Fruit fly (Drosophila melanogaster): ENCODE data around the gene CG31974.
A peak's percentile ranks its signal among the peaks of the same experiment; 100 is the strongest.

CG31974 gene

DNA sequence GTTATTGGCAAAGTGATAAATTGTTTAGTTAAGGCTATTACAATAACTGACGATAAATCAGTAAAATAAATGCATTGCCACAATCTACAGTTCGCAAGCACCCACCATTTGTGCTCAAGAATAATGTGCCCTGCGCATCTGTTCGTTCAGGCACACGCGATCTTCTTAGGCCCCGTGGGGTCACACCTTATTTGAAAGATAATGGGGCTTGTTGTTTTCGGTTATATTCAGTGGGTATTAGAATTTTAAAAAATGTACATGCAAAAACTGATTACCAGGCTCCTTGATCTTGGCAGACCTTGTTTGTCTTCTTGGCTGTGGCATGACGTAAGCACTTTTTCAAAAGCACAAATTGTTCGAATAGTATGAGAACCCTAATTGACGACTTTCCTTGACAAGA lies 35.9 kb downstream of the CG31974 start:
- TF ChIP-seq Gug (GFP tag; IDR thresholded peaks at IDR 0.05) (no peak), CG6854 (GFP tag; optimal IDR thresholded peaks at IDR 0.05) (no peak), ss (GFP tag; optimal IDR thresholded peaks at IDR 0.05) (no peak)

DNA sequence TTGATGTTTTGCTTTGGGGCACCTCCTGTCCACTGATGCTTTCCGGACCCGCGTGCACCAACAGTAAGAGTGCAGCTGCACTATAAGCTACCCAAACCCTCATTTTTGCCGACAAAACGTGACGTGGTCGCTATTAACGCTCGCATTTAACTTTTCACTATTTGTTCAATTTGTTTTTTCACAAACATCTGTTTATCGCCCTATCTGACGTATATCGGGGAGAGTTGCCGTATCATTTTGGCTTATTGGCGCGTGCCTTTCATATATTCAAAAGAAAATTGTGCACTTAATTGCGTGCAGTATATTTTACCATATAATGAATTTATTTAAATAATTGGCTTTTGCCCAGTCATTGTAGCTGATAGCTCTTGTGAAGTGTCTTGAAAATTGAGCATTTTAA lies 36.4 kb downstream of the CG31974 start, which contains the start of the genes Nhe1 and Sam-S:
TSS of gene Nhe1 (minus strand) at position 193 of the 400 bp plus-strand sequence.
TSS of gene Sam-S (plus strand) at position 364 of the 400 bp plus-strand sequence.
- TF ChIP-seq achi (GFP tag; optimal IDR thresholded peaks at IDR 0.05), result no peak
- TF ChIP-seq CG6792 (GFP tag; optimal IDR thresholded peaks at IDR 0.05), result no peak
- 0 out of 2 replicates have a peak, but pooled peaks have one; percentile 9 for TF ChIP-seq CG15336 (GFP tag; IDR thresholded peaks at IDR 0.05)
- TF ChIP-seq eg (GFP tag; IDR thresholded peaks at IDR 0.05), result no peak
- TF ChIP-seq fkh (GFP tag; optimal IDR thresholded peaks at IDR 0.05), result peak; percentile 81
- TF ChIP-seq Sox15 (GFP tag; optimal IDR thresholded peaks at IDR 0.05), result no peak

- TF ChIP-seq vri (GFP tag; optimal IDR thresholded peaks at IDR 0.05) (no peak), esn (GFP tag; optimal IDR thresholded peaks at IDR 0.05) (peak; percentile 21)
Observed at dm6 chr2L:102161-102761, 40.6 kb downstream of the CG31974 start, which contains the start of gene Creld. Gene Creld, plus strand, starts transcription at chr2L:102380.

DNA sequence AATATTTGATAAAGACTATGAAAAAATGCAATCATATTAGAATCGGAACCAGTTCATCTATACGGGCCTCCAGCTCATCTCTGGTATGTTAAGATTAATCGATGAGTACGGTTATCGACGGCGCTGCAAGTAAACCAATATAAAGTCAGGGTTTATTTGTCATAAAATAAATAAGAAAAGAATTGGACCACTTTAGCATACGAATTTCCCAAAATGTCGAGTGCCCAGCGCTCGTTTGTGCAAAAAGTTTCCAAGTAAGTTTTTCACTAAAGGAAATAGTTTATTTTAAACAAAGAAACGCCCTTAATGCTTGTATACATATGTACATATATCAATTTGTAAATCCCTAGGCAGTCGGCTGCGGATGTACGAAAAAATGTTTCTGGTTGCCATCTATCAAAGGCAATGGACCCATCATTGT lies 48.2 kb downstream of the CG31974 start, which contains the start of gene Zir:
TSS of gene Zir (plus strand) at position 101 of the 421 bp plus-strand sequence.
- peak; percentile 34 for TF ChIP-seq esn (GFP tag; optimal IDR thresholded peaks at IDR 0.05)
- no peak for TF ChIP-seq dac (GFP tag; optimal IDR thresholded peaks at IDR 0.05)
- peak; percentile 84 for TF ChIP-seq fkh (GFP tag; optimal IDR thresholded peaks at IDR 0.05)
- TF ChIP-seq Hr4 (GFP tag; optimal IDR thresholded peaks at IDR 0.05), result no peak
- peak; percentile 64 for TF ChIP-seq Eip78C (GFP tag)
- TF ChIP-seq spab (GFP tag; optimal IDR thresholded peaks at IDR 0.05), result no peak
- no peak for TF ChIP-seq lz (GFP tag; optimal IDR thresholded peaks at IDR 0.05)
- TF ChIP-seq Blimp-1 (GFP tag; optimal IDR thresholded peaks at IDR 0.05), result peak; percentile 5

- TF ChIP-seq Blimp-1 (GFP tag; optimal IDR thresholded peaks at IDR 0.05) (peak; percentile 38), OdsH (GFP tag; optimal IDR thresholded peaks at IDR 0.05) (no peak)
Observed at dm6 chr2L:94096-94495, 48.8 kb downstream of the CG31974 start.

dm6 chr2L:92993-93392 lies 49.9 kb downstream of the CG31974 start:
- TF ChIP-seq CG8119 (GFP tag; IDR thresholded peaks at IDR 0.05) (peak; percentile 18; the same call in 1 of the 3 replicates), spab (GFP tag; optimal IDR thresholded peaks at IDR 0.05) (no peak), Eip78C (GFP tag) (peak; percentile 38), salr (GFP tag; optimal IDR thresholded peaks at IDR 0.05) (no peak), net (GFP tag; optimal IDR thresholded peaks at IDR 0.05) (peak; percentile 77)

DNA sequence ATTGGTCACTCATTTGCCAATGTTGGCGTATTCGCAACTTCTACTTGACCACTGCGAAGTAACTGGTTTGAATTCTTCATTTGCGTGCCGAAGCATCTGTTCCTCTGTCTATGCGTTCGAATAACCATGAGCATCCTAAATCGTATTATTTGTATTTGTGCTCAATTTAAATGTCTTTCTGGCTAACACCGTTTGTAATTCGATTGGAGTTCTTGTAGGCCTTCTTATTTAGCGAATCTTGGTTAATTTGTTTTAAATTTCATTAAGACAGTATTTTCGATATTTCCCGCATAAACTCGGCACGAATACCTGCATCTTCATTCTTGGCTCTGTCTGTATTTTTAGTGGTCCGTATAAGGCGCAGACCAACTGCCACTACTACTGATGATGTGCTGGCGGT lies 51.1 kb downstream of the CG31974 start:
- TF ChIP-seq CG6792 (GFP tag; optimal IDR thresholded peaks at IDR 0.05) (peak; percentile 75), CG7368 (GFP tag; optimal IDR thresholded peaks at IDR 0.05) (peak; percentile 75), svp (GFP tag) (no peak), CG16779 (tag; optimal IDR thresholded peaks at IDR 0.05) (no peak), CG8119 (GFP tag; IDR thresholded peaks at IDR 0.05) (peak; percentile 71; the same call in 2 of the 3 replicates), CG10631 (GFP tag; optimal IDR thresholded peaks at IDR 0.05) (peak; percentile 81), Lpt (GFP tag; optimal IDR thresholded peaks at IDR 0.05) (peak; percentile 73), esn (GFP tag; optimal IDR thresholded peaks at IDR 0.05) (peak; percentile 83), CG6854 (GFP tag; optimal IDR thresholded peaks at IDR 0.05) (peak; percentile 84), CG6808 (GFP tag; optimal IDR thresholded peaks at IDR 0.05) (peak; percentile 88), CG11762 (GFP tag; optimal IDR thresholded peaks at IDR 0.05; ENCODE audit: insufficient read depth) (peak; percentile 69), cyc (GFP tag; optimal IDR thresholded peaks at IDR 0.05) (peak; percentile 59), acj6 (GFP tag; optimal IDR thresholded peaks at IDR 0.05) (peak; percentile 76), Ets21C (GFP tag; optimal IDR thresholded peaks at IDR 0.05) (peak; percentile 62), CG8632 (GFP tag; optimal IDR thresholded peaks at IDR 0.05) (peak; percentile 71), salr (GFP tag; optimal IDR thresholded peaks at IDR 0.05) (peak in 1 of 2 experiments; percentile 63), achi (GFP tag; optimal IDR thresholded peaks at IDR 0.05) (no peak), CG11294 (GFP tag; IDR thresholded peaks at IDR 0.05) (no peak), CG3919 (GFP tag; optimal IDR thresholded peaks at IDR 0.05) (peak; percentile 83), CG1621 (tag; optimal IDR thresholded peaks at IDR 0.05) (peak; percentile 84), Sox102F (GFP tag; optimal IDR thresholded peaks at IDR 0.05) (no peak), Hr39 (GFP tag; optimal IDR thresholded peaks at IDR 0.05) (no peak), Eip78C (GFP tag) (peak; percentile 95), Eip93F (GFP tag; optimal IDR thresholded peaks at IDR 0.05) (peak; percentile 72)
